Fruit fly (Drosophila melanogaster) whole organism, embryonic: ENCODE data around the gene CG12990.

ENCODE experiments used
- Atf3 ChIP-seq: fragments of 200-800 bp; sonication (Bioruptor generic); optimal IDR thresholded peaks from 3 replicates; lab custom pipeline; 2016; ENCODE audit warnings: missing biosample characterization, missing genetic modification characterization
- C15 ChIP-seq: fragments of 200-800 bp; sonication (Bioruptor generic); IDR thresholded peaks from 3 replicates; pipeline ENCODE4 v1.3.6; 2022; ENCODE audit warnings: missing biosample characterization, missing genetic modification characterization
- CG10147 ChIP-seq: fragments of 200-800 bp; sonication (Bioruptor generic); optimal IDR thresholded peaks from 2 replicates; lab custom pipeline; 2019; ENCODE audit warnings: missing biosample characterization, mild to moderate bottlenecking, missing genetic modification characterization, moderate library complexity
- CG10959 ChIP-seq: fragments of 200-800 bp; sonication (Bioruptor generic); IDR thresholded peaks from 2 replicates; pipeline ENCODE4 v1.3.6; 2022; ENCODE audit warnings: missing biosample characterization, missing genetic modification characterization
- CG11085 ChIP-seq: fragments of 200-800 bp; sonication (Bioruptor generic); IDR thresholded peaks from 2 replicates; pipeline ENCODE4 v1.3.6; 2022; ENCODE audit warnings: missing biosample characterization, missing genetic modification characterization
- CG12104 ChIP-seq: fragments of 200-800 bp; sonication (Bioruptor generic); optimal IDR thresholded peaks from 3 replicates; lab custom pipeline; 2016; ENCODE audit warnings: missing biosample characterization, missing genetic modification characterization
- CG12744 ChIP-seq: fragments of 200-800 bp; sonication (Bioruptor generic); optimal IDR thresholded peaks from 2 replicates; lab custom pipeline; 2016; ENCODE audit warnings: missing biosample characterization, missing genetic modification characterization
- CG1647 ChIP-seq: fragments of 200-800 bp; sonication (Bioruptor generic); optimal IDR thresholded peaks from 3 replicates; lab custom pipeline; 2016; ENCODE audit warnings: missing biosample characterization, missing genetic modification characterization
- CG3407 ChIP-seq: fragments of 200-800 bp; sonication (Bioruptor generic); optimal IDR thresholded peaks from 2 replicates; lab custom pipeline; 2018; ENCODE audit warnings: missing biosample characterization, mild to moderate bottlenecking, missing genetic modification characterization
- CG4730 ChIP-seq: fragments of 200-800 bp; sonication (Bioruptor generic); IDR thresholded peaks from 2 replicates; pipeline ENCODE4 v1.3.6; 2022; ENCODE audit warnings: missing biosample characterization, missing genetic modification characterization
- CG5180 ChIP-seq: fragments of 200-800 bp; sonication (Bioruptor generic); optimal IDR thresholded peaks from 3 replicates; lab custom pipeline; 2017; ENCODE audit warnings: missing biosample characterization, missing genetic modification characterization, mild to moderate bottlenecking, moderate library complexity, missing genetic modification reagents
- CG6272 ChIP-seq: fragments of 200-800 bp; sonication (Bioruptor generic); IDR thresholded peaks from 2 replicates; pipeline ENCODE4 v1.3.6; 2022; ENCODE audit warnings: missing biosample characterization, missing genetic modification characterization
- CG7357 ChIP-seq: fragments of 200-800 bp; sonication (Bioruptor generic); IDR thresholded peaks from 3 replicates; pipeline ENCODE4 v1.3.6; 2022; ENCODE audit warnings: missing biosample characterization, missing genetic modification characterization
- CG7786 ChIP-seq: fragments of 200-800 bp; sonication (Bioruptor generic); optimal IDR thresholded peaks from 2 replicates; lab custom pipeline; 2016; ENCODE audit warnings: missing biosample characterization, missing genetic modification characterization
- CG7928 ChIP-seq: fragments of 200-800 bp; sonication (Bioruptor generic); optimal IDR thresholded peaks from 2 replicates; lab custom pipeline; 2017; ENCODE audit warnings: missing biosample characterization, mild to moderate bottlenecking, missing genetic modification characterization
- CG8281 ChIP-seq: fragments of 200-800 bp; sonication (Bioruptor generic); optimal IDR thresholded peaks from 2 replicates; lab custom pipeline; 2018; ENCODE audit warnings: missing biosample characterization, mild to moderate bottlenecking, missing genetic modification characterization, moderate library complexity
- CTCF ChIP-seq: fragments of 200-800 bp; sonication (Bioruptor generic); optimal IDR thresholded peaks from 2 replicates; lab custom pipeline; 2017; ENCODE audit warnings: missing biosample characterization, mild to moderate bottlenecking, missing genetic modification characterization, moderate library complexity
- CoRest ChIP-seq: fragments of 200-800 bp; sonication (Bioruptor generic); optimal IDR thresholded peaks from 3 replicates; lab custom pipeline; 2018; ENCODE audit warnings: missing biosample characterization, mild to moderate bottlenecking, missing genetic modification characterization, moderate library complexity
- Dfd ChIP-seq, 2 experiments: fragments of >200 bp; optimal IDR thresholded peaks; 2 replicates each; lab custom pipeline; 2017; ENCODE audit warnings: missing biosample characterization in 2 of 2, missing genetic modification characterization in 2 of 2
- Dll ChIP-seq: fragments of 200-800 bp; sonication (Bioruptor generic); IDR thresholded peaks from 4 replicates; pipeline ENCODE4 v1.3.6; 2022; ENCODE audit warnings: missing biosample characterization, missing genetic modification characterization; ENCODE audit not compliant: partially characterized antibody
- Gug ChIP-seq: fragments of 200-800 bp; sonication (Bioruptor generic); IDR thresholded peaks from 4 replicates; pipeline ENCODE4 v1.3.6; 2022; ENCODE audit warnings: missing biosample characterization, missing genetic modification characterization
- HLH54F ChIP-seq: fragments of 200-800 bp; sonication (Bioruptor generic); optimal IDR thresholded peaks from 3 replicates; lab custom pipeline; 2016; ENCODE audit warnings: missing biosample characterization, missing genetic modification characterization
- HLHmδ ChIP-seq: fragments of 200-800 bp; sonication (Bioruptor generic); optimal IDR thresholded peaks from 2 replicates; lab custom pipeline; 2018; ENCODE audit warnings: missing biosample characterization, mild to moderate bottlenecking, missing genetic modification characterization, moderate library complexity
- Hr3 ChIP-seq: fragments of 200-800 bp; sonication (Bioruptor generic); optimal IDR thresholded peaks from 3 replicates; lab custom pipeline; 2016; ENCODE audit warnings: missing biosample characterization, missing genetic modification characterization
- Lim3 ChIP-seq: fragments of 200-800 bp; sonication (Bioruptor generic); IDR thresholded peaks from 2 replicates; pipeline ENCODE4 v1.3.6; 2022; ENCODE audit warnings: missing biosample characterization, missing genetic modification characterization
- Med ChIP-seq: fragments of 200-800 bp; sonication (Bioruptor generic); peaks from one replicate; lab custom pipeline; 2016; ENCODE audit warnings: missing biosample characterization, missing genetic modification characterization, mild to moderate bottlenecking, inconsistent platforms, moderate library complexity
- NC2β ChIP-seq: fragments of 200-800 bp; sonication (Bioruptor generic); optimal IDR thresholded peaks from 2 replicates; lab custom pipeline; 2016; ENCODE audit warnings: missing biosample characterization, missing genetic modification characterization
- Nf-YA ChIP-seq: fragments of 200-800 bp; sonication (Bioruptor generic); IDR thresholded peaks from 2 replicates; pipeline ENCODE4 v1.3.6; 2022; ENCODE audit warnings: missing biosample characterization, missing genetic modification characterization
- Xrp1 ChIP-seq: fragments of 200-800 bp; sonication (Bioruptor generic); IDR thresholded peaks from 2 replicates; pipeline ENCODE4 v1.3.6; 2022; ENCODE audit warnings: missing biosample characterization, missing genetic modification characterization
- abd-A ChIP-seq: fragments of 200-800 bp; sonication (Bioruptor generic); optimal IDR thresholded peaks from 3 replicates; lab custom pipeline; 2019; ENCODE audit warnings: missing biosample characterization, mild to moderate bottlenecking, missing genetic modification characterization, moderate library complexity
- ato ChIP-seq: fragments of 200-800 bp; sonication (Bioruptor generic); IDR thresholded peaks from 2 replicates; pipeline ENCODE4 v1.3.6; 2022; ENCODE audit warnings: missing biosample characterization, missing genetic modification characterization; ENCODE audit not compliant: partially characterized antibody
- bigmax ChIP-seq: fragments of 200-800 bp; sonication (Bioruptor generic); optimal IDR thresholded peaks from 2 replicates; lab custom pipeline; 2018; ENCODE audit warnings: missing biosample characterization, mild to moderate bottlenecking, missing genetic modification characterization
- btn ChIP-seq: fragments of 200-800 bp; sonication (Bioruptor generic); optimal IDR thresholded peaks from 2 replicates; lab custom pipeline; 2016; ENCODE audit warnings: missing biosample characterization, missing genetic modification characterization
- corto ChIP-seq: fragments of 200-800 bp; sonication (Bioruptor generic); optimal IDR thresholded peaks from 2 replicates; lab custom pipeline; 2016; ENCODE audit warnings: missing biosample characterization, mild to moderate bottlenecking, missing genetic modification characterization, moderate library complexity
- da ChIP-seq: fragments of 200-800 bp; sonication (Bioruptor generic); optimal IDR thresholded peaks from 2 replicates; lab custom pipeline; 2016; ENCODE audit warnings: missing biosample characterization, missing genetic modification characterization
- dati ChIP-seq: fragments of 200-800 bp; sonication (Bioruptor generic); IDR thresholded peaks from 2 replicates; pipeline ENCODE4 v1.3.6; 2022; ENCODE audit warnings: missing biosample characterization, missing genetic modification characterization
- ewg ChIP-seq: fragments of 200-800 bp; sonication (Bioruptor generic); optimal IDR thresholded peaks from 3 replicates; lab custom pipeline; 2017; ENCODE audit warnings: mild to moderate bottlenecking, missing biosample characterization, missing genetic modification reagents, missing genetic modification characterization
- fu2 ChIP-seq: fragments of 200-800 bp; sonication (Bioruptor generic); optimal IDR thresholded peaks from 2 replicates; lab custom pipeline; 2016; ENCODE audit warnings: missing biosample characterization, missing genetic modification characterization
- gsb-n ChIP-seq: fragments of 200-800 bp; sonication (Bioruptor generic); optimal IDR thresholded peaks from 3 replicates; lab custom pipeline; 2018; ENCODE audit warnings: missing biosample characterization, mild to moderate bottlenecking, missing genetic modification characterization
- jigr1 ChIP-seq: fragments of 200-800 bp; sonication (Bioruptor generic); IDR thresholded peaks from 3 replicates; pipeline ENCODE4 v1.3.6; 2022; ENCODE audit warnings: missing biosample characterization, missing genetic modification characterization
- kni ChIP-seq: fragments of 200-800 bp; sonication (Bioruptor generic); optimal IDR thresholded peaks from 3 replicates; lab custom pipeline; 2017; ENCODE audit warnings: mild to moderate bottlenecking, missing biosample characterization, missing genetic modification reagents, missing genetic modification characterization
- lab ChIP-seq: fragments of 200-800 bp; sonication (Bioruptor generic); optimal IDR thresholded peaks from 3 replicates; lab custom pipeline; 2017; ENCODE audit warnings: missing biosample characterization, missing genetic modification characterization, mild to moderate bottlenecking, moderate library complexity, missing genetic modification reagents
- lmd ChIP-seq: fragments of 200-800 bp; sonication (Bioruptor generic); IDR thresholded peaks from 2 replicates; pipeline ENCODE4 v1.3.6; 2022; ENCODE audit warnings: missing biosample characterization, missing genetic modification characterization
- mirr ChIP-seq: fragments of 200-800 bp; sonication (Bioruptor generic); optimal IDR thresholded peaks from 3 replicates; lab custom pipeline; 2018; ENCODE audit warnings: missing biosample characterization, mild to moderate bottlenecking, missing genetic modification characterization
- nmo ChIP-seq: fragments of 200-800 bp; sonication (Bioruptor generic); optimal IDR thresholded peaks from 2 replicates; lab custom pipeline; 2018; ENCODE audit warnings: missing biosample characterization, mild to moderate bottlenecking, missing genetic modification characterization, moderate library complexity
- nom ChIP-seq: fragments of 200-800 bp; sonication (Bioruptor generic); optimal IDR thresholded peaks from 2 replicates; lab custom pipeline; 2017; ENCODE audit warnings: missing biosample characterization, missing genetic modification characterization, mild to moderate bottlenecking, moderate library complexity, missing genetic modification reagents
- odd ChIP-seq: fragments of 200-800 bp; sonication (Bioruptor generic); optimal IDR thresholded peaks from 2 replicates; lab custom pipeline; 2017; ENCODE audit warnings: missing biosample characterization, mild to moderate bottlenecking, missing genetic modification characterization
- p53 ChIP-seq: fragments of 200-800 bp; sonication (Bioruptor generic); optimal IDR thresholded peaks from 2 replicates; lab custom pipeline; 2016; ENCODE audit warnings: missing biosample characterization, missing genetic modification characterization
- pita ChIP-seq: fragments of 200-800 bp; sonication (Bioruptor generic); optimal IDR thresholded peaks from 2 replicates; lab custom pipeline; 2017; ENCODE audit warnings: missing biosample characterization, mild to moderate bottlenecking, missing genetic modification characterization
- psq ChIP-seq: fragments of 200-800 bp; sonication (Bioruptor generic); optimal IDR thresholded peaks from 2 replicates; lab custom pipeline; 2017; ENCODE audit warnings: missing biosample characterization, missing genetic modification characterization
- sens-2 ChIP-seq: fragments of 200-800 bp; sonication (Bioruptor generic); IDR thresholded peaks from 2 replicates; pipeline ENCODE4 v1.3.6; 2022; ENCODE audit warnings: missing biosample characterization, missing genetic modification characterization

CG12990 gene

dm6 chrX:17627090-17627992 is 44.3 kb downstream of the CG12990 start, which contains the start of gene stas (continued):
- TF ChIP-seq CG10147 (GFP tag; lab: Kevin White, UChicago) = no peak
- TF ChIP-seq CG8281 = no peak
- no peak for TF ChIP-seq psq
- no peak for TF ChIP-seq CG5180 (GFP tag; lab: Kevin White, UChicago)
- no peak for TF ChIP-seq ewg (GFP tag; lab: Kevin White, UChicago)
- no peak for TF ChIP-seq Atf3 (GFP tag; lab: Kevin White, UChicago)
- no peak for TF ChIP-seq CG6272 (GFP tag; lab: Robert Waterston, UW)
- no peak for TF ChIP-seq Gug (GFP tag; lab: Robert Waterston, UW)
- TF ChIP-seq CG4730 (GFP tag; lab: Robert Waterston, UW) = no peak
- TF ChIP-seq C15 = no peak
- TF ChIP-seq Med = peak; percentile 60
- no peak for TF ChIP-seq Dfd (GFP tag; optimal IDR thresholded peaks at IDR 0.05; lab: Kevin White, UChicago)
- TF ChIP-seq ato = no peak
- TF ChIP-seq Hr3 = no peak
- peak; percentile 56 for TF ChIP-seq CTCF (GFP tag; lab: Kevin White, UChicago)
- no peak for TF ChIP-seq HLHmδ (GFP tag; lab: Kevin White, UChicago)
- no peak for TF ChIP-seq gsb-n (tag; lab: Kevin White, UChicago)
- TF ChIP-seq pita (GFP tag; lab: Kevin White, UChicago) = no peak
- TF ChIP-seq bigmax = no peak
- TF ChIP-seq nmo = no peak
- TF ChIP-seq CG7928 (GFP tag; lab: Kevin White, UChicago) = no peak
- no peak for TF ChIP-seq Nf-YA (GFP tag; lab: Robert Waterston, UW)
- peak; percentile 9 for TF ChIP-seq CoRest (tag; lab: Kevin White, UChicago)
- TF ChIP-seq abd-A (tag; lab: Kevin White, UChicago) = no peak
- TF ChIP-seq corto (GFP tag; lab: Kevin White, UChicago) = no peak
- peak; percentile 7 for TF ChIP-seq lab (GFP tag; lab: Kevin White, UChicago)
- no peak for TF ChIP-seq dati (GFP tag; lab: Robert Waterston, UW)
- no peak for TF ChIP-seq sens-2 (GFP tag; lab: Robert Waterston, UW)
- TF ChIP-seq p53 = no peak
- no peak for TF ChIP-seq CG3407
- peak; percentile 74 for TF ChIP-seq CG10959 (GFP tag; lab: Robert Waterston, UW)
- no peak for TF ChIP-seq lmd (GFP tag; lab: Robert Waterston, UW)
- no peak for TF ChIP-seq CG7357 (GFP tag; lab: Robert Waterston, UW)
- no peak for TF ChIP-seq CG7786 (GFP tag; lab: Kevin White, UChicago)
- TF ChIP-seq CG1647 = no peak
- TF ChIP-seq btn = no peak
- no peak; the same call in 2 of the 3 replicates for TF ChIP-seq jigr1
- TF ChIP-seq Xrp1 (GFP tag; lab: Robert Waterston, UW) = no peak
- no peak for TF ChIP-seq HLH54F
- peak; percentile 10 for TF ChIP-seq odd
- TF ChIP-seq Dll = no peak
- TF ChIP-seq Lim3 (GFP tag; lab: Robert Waterston, UW) = no peak
- no peak for TF ChIP-seq CG11085 (GFP tag; lab: Robert Waterston, UW)
- no peak for TF ChIP-seq kni
- TF ChIP-seq da (GFP tag; lab: Kevin White, UChicago) = no peak
- no peak for TF ChIP-seq mirr (GFP tag; lab: Kevin White, UChicago)
- TF ChIP-seq NC2β (GFP tag; lab: Kevin White, UChicago) = no peak
- no peak for TF ChIP-seq fu2 (GFP tag; lab: Kevin White, UChicago)
- TF ChIP-seq nom (GFP tag; lab: Kevin White, UChicago) = peak; percentile 37
- no peak for TF ChIP-seq CG12104
- TF ChIP-seq CG12744 (GFP tag; lab: Kevin White, UChicago) = no peak
